Worm (Caenorhabditis elegans) whole organism, L2 larva: ENCODE data around the gene sqv-8.
A peak's percentile ranks its signal among the peaks of the same experiment; 100 is the strongest.

Experiments
- C34F6.9 ChIP-seq: fragments of 150-350 bp; optimal IDR thresholded peaks from 2 replicates; lab custom pipeline; 2014; ENCODE audit warnings: missing biosample characterization, missing genetic modification characterization
- F13H6.1 ChIP-seq: sonication (generic microtip); optimal IDR thresholded peaks from 2 replicates; lab custom pipeline; 2016; ENCODE audit warnings: missing genetic modification characterization, missing compliant biosample characterization
- R02D3.7 ChIP-seq: fragments of 150-350 bp; optimal IDR thresholded peaks from 2 replicates; lab custom pipeline; 2014; ENCODE audit warnings: missing biosample characterization, missing genetic modification characterization
- ZK546.5 ChIP-seq: sonication (generic microtip); optimal IDR thresholded peaks from 2 replicates; lab custom pipeline; 2017; ENCODE audit warnings: missing biosample characterization, missing genetic modification characterization
- aly-2 ChIP-seq: fragments of 150-350 bp; optimal IDR thresholded peaks from 2 replicates; lab custom pipeline; 2014; ENCODE audit warnings: missing biosample characterization, missing genetic modification characterization
- ama-1 ChIP-seq: fragments of 150-350 bp; optimal IDR thresholded peaks from 2 replicates; lab custom pipeline; 2018; ENCODE audit warnings: inconsistent platforms
- blmp-1 ChIP-seq: sonication (generic microtip); optimal IDR thresholded peaks from 2 replicates; lab custom pipeline; 2017; ENCODE audit warnings: missing genetic modification characterization, mild to moderate bottlenecking, missing compliant biosample characterization, antibody characterized with exemption, moderate library complexity; ENCODE audit not compliant: insufficient read depth
- ceh-16 ChIP-seq: fragments of 150-350 bp; optimal IDR thresholded peaks from 2 replicates; lab custom pipeline; 2014; ENCODE audit warnings: missing biosample characterization, missing genetic modification characterization
- ceh-82 ChIP-seq: fragments of 150-350 bp; optimal IDR thresholded peaks from 2 replicates; lab custom pipeline; 2014; ENCODE audit warnings: missing biosample characterization, missing genetic modification characterization
- crh-2 ChIP-seq: sonication (generic microtip); optimal IDR thresholded peaks from 2 replicates; lab custom pipeline; 2017; ENCODE audit warnings: missing biosample characterization, missing genetic modification characterization
- dmd-4 ChIP-seq: sonication (generic microtip); optimal IDR thresholded peaks from 2 replicates; lab custom pipeline; 2017; ENCODE audit warnings: missing biosample characterization, missing genetic modification characterization
- egl-27 ChIP-seq: sonication (generic microtip); optimal IDR thresholded peaks from 3 replicates; lab custom pipeline; 2017; ENCODE audit warnings: missing biosample characterization, missing genetic modification reagents, missing genetic modification characterization
- fos-1 ChIP-seq: fragments of 150-350 bp; optimal IDR thresholded peaks from 2 replicates; lab custom pipeline; 2014; ENCODE audit warnings: missing biosample characterization, missing genetic modification characterization
- gmeb-1 ChIP-seq: fragments of 150-350 bp; optimal IDR thresholded peaks from 2 replicates; lab custom pipeline; 2014; ENCODE audit warnings: missing biosample characterization, missing genetic modification characterization
- lin-13 ChIP-seq: fragments of 150-350 bp; optimal IDR thresholded peaks from 2 replicates; lab custom pipeline; 2014; ENCODE audit warnings: missing biosample characterization, missing genetic modification reagents, missing genetic modification characterization
- lin-39 ChIP-seq: fragments of 150-350 bp; optimal IDR thresholded peaks from 2 replicates; lab custom pipeline; 2014; ENCODE audit warnings: missing biosample characterization, missing genetic modification reagents, missing genetic modification characterization
- lsy-2 ChIP-seq, 2 experiments: fragments of 150-350 bp in 1 of 2; sonication (generic microtip) in 1 of 2; optimal IDR thresholded peaks; 2 replicates each; lab custom pipeline; 2014 to 2017; ENCODE audit warnings: missing biosample characterization in 2 of 2, missing genetic modification characterization in 2 of 2
- mab-5 ChIP-seq: fragments of 150-350 bp; optimal IDR thresholded peaks from 2 replicates; lab custom pipeline; 2014; ENCODE audit warnings: missing biosample characterization, missing genetic modification characterization
- mbf-1 ChIP-seq: sonication (generic microtip); optimal IDR thresholded peaks from 2 replicates; lab custom pipeline; 2017; ENCODE audit warnings: missing biosample characterization, missing genetic modification characterization
- nhr-10 ChIP-seq: sonication (generic microtip); optimal IDR thresholded peaks from 2 replicates; lab custom pipeline; 2017; ENCODE audit warnings: missing biosample characterization, missing genetic modification characterization
- nhr-12 ChIP-seq: fragments of 150-350 bp; optimal IDR thresholded peaks from 2 replicates; lab custom pipeline; 2014; ENCODE audit warnings: missing biosample characterization, missing genetic modification characterization
- nhr-129 ChIP-seq: fragments of 150-350 bp; optimal IDR thresholded peaks from 2 replicates; lab custom pipeline; 2014; ENCODE audit warnings: missing biosample characterization, missing genetic modification characterization
- nhr-21 ChIP-seq: fragments of 150-350 bp; optimal IDR thresholded peaks from 2 replicates; lab custom pipeline; 2014; ENCODE audit warnings: missing biosample characterization, missing genetic modification characterization
- nhr-23 ChIP-seq: fragments of 150-350 bp; optimal IDR thresholded peaks from 2 replicates; lab custom pipeline; 2014; ENCODE audit warnings: missing biosample characterization, missing genetic modification reagents, missing genetic modification characterization
- nhr-237 ChIP-seq: fragments of 150-350 bp; optimal IDR thresholded peaks from 2 replicates; lab custom pipeline; 2014; ENCODE audit warnings: missing biosample characterization, missing genetic modification characterization
- nhr-77 ChIP-seq: fragments of 150-350 bp; optimal IDR thresholded peaks from 2 replicates; lab custom pipeline; 2014; ENCODE audit warnings: missing biosample characterization, missing genetic modification characterization
- peb-1 ChIP-seq: fragments of 150-350 bp; optimal IDR thresholded peaks from 2 replicates; lab custom pipeline; 2014; ENCODE audit warnings: missing biosample characterization, missing genetic modification characterization
- sem-4 ChIP-seq: fragments of 150-350 bp; optimal IDR thresholded peaks from 2 replicates; lab custom pipeline; 2014; ENCODE audit warnings: missing biosample characterization, missing genetic modification reagents, missing genetic modification characterization
- skn-1 ChIP-seq: sonication (generic microtip); optimal IDR thresholded peaks from 2 replicates; lab custom pipeline; 2017; ENCODE audit warnings: missing biosample characterization, missing genetic modification characterization
- sma-3 ChIP-seq: sonication (generic microtip); optimal IDR thresholded peaks from 2 replicates; lab custom pipeline; 2016; ENCODE audit warnings: missing genetic modification reagents, missing genetic modification characterization, missing compliant biosample characterization
- sma-9 ChIP-seq, 2 experiments: fragments of 150-350 bp in 1 of 2; sonication (generic microtip) in 1 of 2; optimal IDR thresholded peaks; 2 replicates each; lab custom pipeline; 2014 to 2016; ENCODE audit warnings: missing genetic modification characterization in 2 of 2, mild to moderate bottlenecking in 1 of 2, missing biosample characterization in 1 of 2, missing compliant biosample characterization in 1 of 2, missing genetic modification reagents in 1 of 2, moderate library complexity in 1 of 2
- snpc-4 ChIP-seq: fragments of 150-350 bp; optimal IDR thresholded peaks from 2 replicates; lab custom pipeline; 2014; ENCODE audit warnings: missing biosample characterization, missing genetic modification characterization
- unc-39 ChIP-seq: fragments of 150-350 bp; optimal IDR thresholded peaks from 2 replicates; lab custom pipeline; 2014; ENCODE audit warnings: missing biosample characterization, missing genetic modification characterization
- unc-55 ChIP-seq: fragments of 150-350 bp; sonication (generic microtip); optimal IDR thresholded peaks from 3 replicates; lab custom pipeline; 2014; ENCODE audit warnings: missing biosample characterization, missing genetic modification reagents, missing genetic modification characterization
- unc-62 ChIP-seq: fragments of 150-350 bp; optimal IDR thresholded peaks from 2 replicates; lab custom pipeline; 2014; ENCODE audit warnings: missing biosample characterization, missing genetic modification reagents, missing genetic modification characterization
- zag-1 ChIP-seq: fragments of 150-350 bp; optimal IDR thresholded peaks from 2 replicates; lab custom pipeline; 2014; ENCODE audit warnings: missing biosample characterization, missing genetic modification characterization
- ztf-1 ChIP-seq: fragments of 200-800 bp; sonication (Bioruptor generic); conservative IDR thresholded peaks from 2 replicates; pipeline ENCODE4 v1.3.6; 2022; ENCODE audit warnings: missing genetic modification characterization, missing compliant biosample characterization

Gene sqv-8

DNA sequence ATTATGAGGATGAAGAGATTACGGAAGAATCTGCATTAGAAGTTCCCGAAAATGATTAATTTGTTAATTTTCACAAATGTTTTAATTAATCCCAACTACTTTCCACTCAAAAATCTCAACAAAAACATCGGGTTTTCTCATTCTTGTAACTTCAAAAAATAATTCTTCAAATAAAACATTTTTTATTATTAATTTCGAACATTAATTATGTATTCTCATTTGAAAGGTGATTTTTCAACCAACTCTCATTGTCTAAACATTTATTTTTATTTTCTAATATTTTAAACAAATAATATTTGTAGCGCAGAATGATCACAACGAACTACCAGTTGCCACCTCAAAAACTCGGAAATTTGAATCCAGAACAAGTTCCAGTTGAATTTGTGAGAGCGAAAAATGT, 24.5 kb downstream of the sqv-8 start, which contains the start of gene ZK1320.7:
TSS of gene ZK1320.7 (plus strand) at position 301 of the 400 bp plus-strand sequence.
- TF ChIP-seq lin-39 (tag; lab: Kevin White, UChicago) (no peak), mbf-1 (no peak), dmd-4 (tag; lab: Kevin White, UChicago) (no peak), unc-39 (tag; lab: Kevin White, UChicago) (no peak), egl-27 (tag; lab: Kevin White, UChicago) (no peak), ZK546.5 (tag; lab: Kevin White, UChicago) (no peak), snpc-4 (tag; lab: Kevin White, UChicago) (no peak), C34F6.9 (tag; lab: Kevin White, UChicago) (no peak), ztf-1 (GFP tag; lab: Robert Waterston, UW) (no peak), nhr-129 (no peak), nhr-23 (no peak), nhr-237 (tag; lab: Kevin White, UChicago) (no peak), sem-4 (tag; lab: Kevin White, UChicago) (no peak), nhr-12 (no peak), peb-1 (tag; lab: Kevin White, UChicago) (no peak), crh-2 (no peak), unc-55 (no peak), gmeb-1 (no peak)

DNA sequence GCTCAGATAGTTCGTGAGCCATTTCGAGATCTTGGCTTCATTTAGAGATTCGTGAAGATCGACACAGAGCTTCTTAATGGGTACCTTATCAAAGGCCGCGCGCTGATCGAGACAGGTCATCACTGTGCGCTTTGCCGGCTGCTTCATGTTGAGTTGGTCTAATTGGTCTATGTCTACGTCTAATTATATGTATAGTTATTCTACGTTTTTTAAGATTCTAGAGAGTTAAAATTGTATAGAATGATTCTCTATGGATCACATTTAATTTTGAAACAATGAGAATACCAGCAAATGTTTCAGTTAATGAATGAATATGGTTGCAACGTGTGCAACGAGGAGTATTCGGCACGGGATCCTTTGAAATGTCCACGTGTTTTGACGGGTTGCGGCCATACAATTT, 27.9 kb downstream of the sqv-8 start, which contains the start of gene arc-1:
TSS of gene arc-1 (plus strand) at position 301 of the 400 bp plus-strand sequence.
- TF ChIP-seq unc-39 (tag; lab: Kevin White, UChicago) (no peak), F13H6.1 (tag; lab: Kevin White, UChicago) (no peak), R02D3.7 (no peak), unc-55 (no peak), ama-1 (no peak), nhr-237 (tag; lab: Kevin White, UChicago) (no peak), sma-9 (GFP tag; optimal IDR thresholded peaks at IDR 0.05; lab: Kevin White, UChicago) (no peak), sma-9 (tag; optimal IDR thresholded peaks at IDR 0.05; lab: Kevin White, UChicago) (no peak), blmp-1 (tag; lab: Kevin White, UChicago) (no peak), egl-27 (tag; lab: Kevin White, UChicago) (no peak), lin-13 (GFP tag; lab: Kevin White, UChicago) (no peak), nhr-77 (tag; lab: Kevin White, UChicago) (no peak), ceh-16 (tag; lab: Kevin White, UChicago) (no peak)

DNA sequence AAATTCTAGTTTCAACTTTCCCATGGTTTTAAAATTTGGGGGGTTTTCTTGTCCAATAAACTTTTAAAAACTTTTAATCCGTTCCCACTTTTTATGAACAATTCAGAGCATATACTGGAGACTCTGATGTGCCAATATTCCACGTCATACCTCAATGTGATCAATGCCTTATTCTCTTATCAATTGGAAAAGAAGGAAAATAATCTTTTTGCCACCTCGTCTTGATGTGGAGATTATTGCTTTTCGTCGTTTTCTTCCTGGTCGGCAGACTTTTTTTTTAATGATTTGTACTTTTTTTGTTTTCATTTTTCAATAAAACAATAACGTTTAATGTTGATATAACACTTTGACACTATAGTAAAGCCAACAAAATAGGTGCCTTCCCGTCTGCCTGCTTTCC, 30.7 kb downstream of the sqv-8 start:
- TF ChIP-seq crh-2 (peak; percentile 50), zag-1 (tag; lab: Kevin White, UChicago) (no peak), fos-1 (tag; lab: Kevin White, UChicago) (peak; percentile 40), nhr-129 (no peak), nhr-12 (no peak)

DNA sequence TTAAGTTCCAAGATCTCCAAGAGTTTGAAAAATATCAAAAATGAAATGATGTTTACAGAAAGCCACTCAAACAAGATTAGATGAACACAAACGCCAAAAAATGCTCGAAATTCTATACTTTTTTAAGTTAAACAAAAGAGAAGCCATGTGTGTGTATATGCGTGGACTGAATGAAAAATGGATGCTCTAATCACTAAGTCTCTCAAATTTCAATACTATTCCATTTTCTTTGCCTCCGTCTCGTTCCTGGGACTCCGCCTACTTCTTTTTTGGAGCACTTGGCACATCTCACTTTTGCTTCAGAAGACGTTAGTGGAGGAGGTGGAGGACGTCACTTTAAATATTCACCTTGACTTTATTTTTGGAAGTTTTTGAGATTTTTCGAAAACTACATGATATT, 33.1 kb downstream of the sqv-8 start:
- TF ChIP-seq aly-2, result no peak
- TF ChIP-seq C34F6.9 (tag; lab: Kevin White, UChicago), result peak; percentile 34
- TF ChIP-seq unc-55, result peak; percentile 65

DNA sequence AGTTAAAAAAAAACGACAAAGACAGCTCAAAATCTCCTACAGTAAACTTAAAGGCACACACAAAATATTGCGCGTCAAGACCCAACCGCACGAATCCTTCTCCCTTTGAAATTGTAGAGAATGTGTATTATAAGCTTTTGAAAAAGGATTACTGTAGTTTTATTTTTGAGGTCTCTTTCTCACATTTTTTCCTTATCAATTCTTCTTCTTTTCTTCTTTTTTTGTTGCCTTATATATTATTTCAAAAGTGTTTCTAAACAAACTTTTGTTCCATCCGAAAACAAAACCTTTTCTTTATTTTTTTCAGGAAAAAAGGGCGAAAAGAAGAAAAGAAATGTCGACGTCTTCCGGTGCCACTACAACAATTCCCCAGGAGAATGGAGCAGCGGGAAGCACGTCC, 33.7 kb downstream of the sqv-8 start, which contains the start of gene ZK1320.13:
TSS of gene ZK1320.13 (plus strand) at position 301 of the 400 bp plus-strand sequence.
- no peak for TF ChIP-seq lsy-2 (tag; optimal IDR thresholded peaks at IDR 0.05; lab: Kevin White, UChicago)
- TF ChIP-seq blmp-1 (tag; lab: Kevin White, UChicago), result no peak
- TF ChIP-seq C34F6.9 (tag; lab: Kevin White, UChicago), result no peak
- TF ChIP-seq peb-1 (tag; lab: Kevin White, UChicago), result no peak
- no peak for TF ChIP-seq nhr-21 (tag; lab: Kevin White, UChicago)
- no peak for TF ChIP-seq ZK546.5 (tag; lab: Kevin White, UChicago)
- no peak for TF ChIP-seq mab-5 (tag; lab: Kevin White, UChicago)
- TF ChIP-seq egl-27 (tag; lab: Kevin White, UChicago), result no peak
- TF ChIP-seq ceh-82 (tag; lab: Kevin White, UChicago), result no peak
- no peak for TF ChIP-seq lin-13 (GFP tag; lab: Kevin White, UChicago)
- TF ChIP-seq fos-1 (tag; lab: Kevin White, UChicago), result no peak
- TF ChIP-seq sma-3, result no peak
- TF ChIP-seq skn-1, result no peak
- no peak for TF ChIP-seq zag-1 (tag; lab: Kevin White, UChicago)
- TF ChIP-seq nhr-12, result no peak
- no peak for TF ChIP-seq nhr-10
- TF ChIP-seq unc-62, result no peak
